Worm (Caenorhabditis elegans): ENCODE data around the gene Y62H9A.8.

DNA sequence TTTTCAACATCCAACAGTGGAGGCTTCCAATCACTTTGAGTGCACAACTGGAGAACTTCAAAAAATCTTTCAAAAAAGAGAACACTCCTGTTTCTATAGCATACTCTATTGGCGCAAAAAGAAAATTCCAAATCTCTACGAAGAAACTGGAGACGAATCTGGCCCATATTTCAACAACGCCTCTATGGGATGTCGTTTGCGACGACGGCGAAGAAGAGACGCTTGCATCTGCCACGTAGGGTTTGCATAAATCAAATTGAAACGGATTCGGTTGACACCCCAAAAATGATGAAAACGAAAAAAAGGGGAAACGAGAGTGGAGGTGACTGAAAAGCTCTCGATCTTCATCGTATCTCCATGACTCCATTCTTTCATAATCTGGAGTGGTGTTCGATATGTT, 36.0 kb downstream of the Y62H9A.8 start:
- TF ChIP-seq ama-1 (optimal IDR thresholded peaks at IDR 0.05) (no peak), nhr-25 (tag; optimal IDR thresholded peaks at IDR 0.05) (no peak), lin-39 (tag; optimal IDR thresholded peaks at IDR 0.05) (no peak), mdl-1 (tag; optimal IDR thresholded peaks at IDR 0.05) (no peak), lsy-12 (tag; optimal IDR thresholded peaks at IDR 0.05) (no peak), nhr-11 (tag; optimal IDR thresholded peaks at IDR 0.05) (no peak), jun-1 (tag; optimal IDR thresholded peaks at IDR 0.05) (no peak), snpc-4 (tag; optimal IDR thresholded peaks at IDR 0.05) (no peak), nhr-28 (tag; optimal IDR thresholded peaks at IDR 0.05) (no peak), ztf-11 (tag; optimal IDR thresholded peaks at IDR 0.05) (no peak), ztf-4 (tag; optimal IDR thresholded peaks at IDR 0.05) (no peak)

Data from whole organism, L3 larva.